Fruit fly (Drosophila melanogaster): ENCODE data around the gene nrv1.

nrv1 gene

dm6 chr2L:6787029-6787972, 640 bp upstream of the nrv1 start (continued):
- TF ChIP-seq CG15011 (GFP tag; optimal IDR thresholded peaks at IDR 0.05) (peak; percentile 96), Meics (GFP tag; optimal IDR thresholded peaks at IDR 0.05) (peak; percentile 97), knrl (GFP tag; IDR thresholded peaks at IDR 0.05; ENCODE audit: partially characterized antibody) (peak; percentile 64; the same call in 2 of the 3 replicates), B-H2 (GFP tag; optimal IDR thresholded peaks at IDR 0.05) (peak; percentile 70), Mes4 (GFP tag; optimal IDR thresholded peaks at IDR 0.05) (peak; percentile 96), CG2129 (GFP tag; IDR thresholded peaks at IDR 0.05; ENCODE audit: partially characterized antibody) (no peak), nerfin-2 (GFP tag; IDR thresholded peaks at IDR 0.05; ENCODE audit: partially characterized antibody) (no peak), CG18619 (GFP tag; optimal IDR thresholded peaks at IDR 0.05) (peak; percentile 97), pita (GFP tag; optimal IDR thresholded peaks at IDR 0.05) (no peak), CG10565 (GFP tag; optimal IDR thresholded peaks at IDR 0.05) (peak; percentile 85), Taf1 (GFP tag; IDR thresholded peaks at IDR 0.05) (peak; percentile 66; the same call in 1 of the 2 replicates), gfzf (GFP tag; optimal IDR thresholded peaks at IDR 0.05) (peak; percentile 25), gce (GFP tag; IDR thresholded peaks at IDR 0.05) (peak; percentile 59), Atf-2 (GFP tag; optimal IDR thresholded peaks at IDR 0.05) (peak; percentile 97), Hsf (GFP tag; optimal IDR thresholded peaks at IDR 0.05) (peak; percentile 97), Oaz (GFP tag; IDR thresholded peaks at IDR 0.05) (peak; percentile 76), Abd-B (GFP tag; optimal IDR thresholded peaks at IDR 0.05) (peak; percentile 96), Dfd (GFP tag; optimal IDR thresholded peaks at IDR 0.05) (peak in 1 of 2 experiments; percentile 11), Opbp (GFP tag; IDR thresholded peaks at IDR 0.05; ENCODE audit: partially characterized antibody) (0 out of 3 replicates have a peak, but pooled peaks have one; percentile 44), Oli (tag; optimal IDR thresholded peaks at IDR 0.05) (peak; percentile 97), CTCF (GFP tag; optimal IDR thresholded peaks at IDR 0.05) (peak; percentile 58), CG13296 (GFP tag; optimal IDR thresholded peaks at IDR 0.05) (peak; percentile 93), inv (GFP tag; IDR thresholded peaks at IDR 0.05; ENCODE audit: partially characterized antibody) (peak; percentile 53), her (GFP tag; optimal IDR thresholded peaks at IDR 0.05) (peak; percentile 94), hkb (optimal IDR thresholded peaks at IDR 0.05) (no peak), hkb (GFP tag; IDR thresholded peaks at IDR 0.05) (peak; percentile 81), Ada2b (GFP tag; IDR thresholded peaks at IDR 0.05) (peak; percentile 83), fd102C (GFP tag; optimal IDR thresholded peaks at IDR 0.05) (no peak), CG5245 (GFP tag; optimal IDR thresholded peaks at IDR 0.05) (peak; percentile 83), phol (tag; optimal IDR thresholded peaks at IDR 0.05) (peak; percentile 96), sim (GFP tag; IDR thresholded peaks at IDR 0.05) (peak; percentile 68), CG4854 (GFP tag; optimal IDR thresholded peaks at IDR 0.05) (peak; percentile 92), CG2712 (tag; optimal IDR thresholded peaks at IDR 0.05) (peak; percentile 95), CG18599 (GFP tag; optimal IDR thresholded peaks at IDR 0.05) (peak; percentile 93), Blimp-1 (GFP tag; optimal IDR thresholded peaks at IDR 0.05) (peak; percentile 89), CG43689 (GFP tag; IDR thresholded peaks at IDR 0.05) (peak; percentile 65), CG9609 (GFP tag; optimal IDR thresholded peaks at IDR 0.05) (peak; percentile 97), CG8924 (tag; optimal IDR thresholded peaks at IDR 0.05) (peak; percentile 97), Eip74EF (GFP tag; optimal IDR thresholded peaks at IDR 0.05) (peak in 1 of 2 experiments; percentile 96), Jarid2 (GFP tag; optimal IDR thresholded peaks at IDR 0.05) (peak; percentile 5), Dref (GFP tag; IDR thresholded peaks at IDR 0.05) (no peak), so (GFP tag; IDR thresholded peaks at IDR 0.05) (peak; percentile 82; the same call in 2 of the 3 replicates), BtbVII (GFP tag; optimal IDR thresholded peaks at IDR 0.05) (peak; percentile 95), Hmr (GFP tag; optimal IDR thresholded peaks at IDR 0.05) (peak; percentile 96), C15 (GFP tag; IDR thresholded peaks at IDR 0.05) (peak; percentile 76; the same call in 2 of the 3 replicates), CG10274 (GFP tag; optimal IDR thresholded peaks at IDR 0.05) (peak; percentile 90), ind (GFP tag; optimal IDR thresholded peaks at IDR 0.05) (peak; percentile 97), peb (GFP tag; IDR thresholded peaks at IDR 0.05) (peak; percentile 67)
